Fruit fly (Drosophila melanogaster) whole organism, adult: ENCODE results near the gene TwdlK.

ENCODE experiments used
- CG11617 ChIP-seq: fragments of 200-800 bp; sonication (Bioruptor generic); optimal IDR thresholded peaks from 2 replicates; lab custom pipeline; 2017; ENCODE audit warnings: mild to moderate bottlenecking, missing biosample characterization, missing genetic modification reagents, missing genetic modification characterization
- CG12768 ChIP-seq: fragments of 200-800 bp; sonication (Bioruptor generic); optimal IDR thresholded peaks from 2 replicates; lab custom pipeline; 2017; ENCODE audit warnings: missing biosample characterization, missing genetic modification characterization, mild to moderate bottlenecking, moderate library complexity, missing genetic modification reagents
- CG14711 ChIP-seq: fragments of 200-800 bp; sonication (Bioruptor generic); optimal IDR thresholded peaks from 2 replicates; lab custom pipeline; 2018; ENCODE audit warnings: missing biosample characterization, mild to moderate bottlenecking, missing genetic modification characterization, moderate library complexity
- CG7101 ChIP-seq: fragments of 200-800 bp; sonication (Bioruptor generic); optimal IDR thresholded peaks from 2 replicates; lab custom pipeline; 2018; ENCODE audit warnings: missing biosample characterization, mild to moderate bottlenecking, missing genetic modification characterization, moderate library complexity
- kay ChIP-seq: fragments of 200-800 bp; sonication (Bioruptor generic); peaks from one replicate; lab custom pipeline; 2016; ENCODE audit warnings: missing biosample characterization, missing genetic modification characterization, borderline replicate concordance
- pad ChIP-seq: fragments of 200-800 bp; sonication (Bioruptor generic); optimal IDR thresholded peaks from 3 replicates; lab custom pipeline; 2017; ENCODE audit warnings: missing biosample characterization, missing genetic modification characterization, mild to moderate bottlenecking, moderate library complexity, missing genetic modification reagents

dm6 chr3R:26655416-26655945, 27.0 kb upstream of the TwdlK start:
- TF ChIP-seq CG14711 (no peak), CG7101 (tag; lab: Kevin White, UChicago) (no peak), pad (no peak), CG12768 (GFP tag; lab: Kevin White, UChicago) (no peak), CG11617 (GFP tag; lab: Kevin White, UChicago) (no peak), kay (GFP tag; lab: Kevin White, UChicago) (no peak)
